Fruit fly (Drosophila melanogaster) whole organism, embryonic: ENCODE data around the gene ND-49L.

Experiments
- Ada2b ChIP-seq: fragments of 200-800 bp; sonication (Bioruptor generic); IDR thresholded peaks from 2 replicates; pipeline ENCODE4 v1.3.6; 2022; ENCODE audit warnings: missing biosample characterization, missing genetic modification characterization
- CG10366 ChIP-seq: fragments of 200-800 bp; sonication (Bioruptor generic); IDR thresholded peaks from 2 replicates; pipeline ENCODE4 v1.3.6; 2022; ENCODE audit warnings: missing biosample characterization, missing genetic modification characterization
- CG11456 ChIP-seq: fragments of 200-800 bp; sonication (Bioruptor generic); IDR thresholded peaks from 3 replicates; pipeline ENCODE4 v1.3.6; 2022; ENCODE audit warnings: missing biosample characterization, missing genetic modification characterization
- CG14710 ChIP-seq: fragments of 200-800 bp; sonication (Bioruptor generic); optimal IDR thresholded peaks from 3 replicates; lab custom pipeline; 2019; ENCODE audit warnings: missing biosample characterization, mild to moderate bottlenecking, missing genetic modification characterization, moderate library complexity
- CG15269 ChIP-seq: fragments of 200-800 bp; sonication (Bioruptor generic); optimal IDR thresholded peaks from 2 replicates; lab custom pipeline; 2018; ENCODE audit warnings: missing biosample characterization, mild to moderate bottlenecking, missing genetic modification characterization, moderate library complexity
- CG17829 ChIP-seq: fragments of 200-800 bp; optimal IDR thresholded peaks from 2 replicates; lab custom pipeline; 2019; ENCODE audit warnings: missing biosample characterization, mild to moderate bottlenecking, missing genetic modification characterization, moderate library complexity
- CG18599 ChIP-seq: fragments of 200-800 bp; sonication (Bioruptor generic); optimal IDR thresholded peaks from 3 replicates; lab custom pipeline; 2017; ENCODE audit warnings: missing biosample characterization, missing genetic modification characterization, mild to moderate bottlenecking, moderate library complexity, missing genetic modification reagents
- CG2678 ChIP-seq: fragments of 200-800 bp; sonication (Bioruptor generic); optimal IDR thresholded peaks from 3 replicates; lab custom pipeline; 2019; ENCODE audit warnings: missing biosample characterization, mild to moderate bottlenecking, missing genetic modification characterization, moderate library complexity
- CG31441 ChIP-seq: fragments of 200-800 bp; sonication (Bioruptor generic); IDR thresholded peaks from 2 replicates; pipeline ENCODE4 v1.3.6; 2022; ENCODE audit warnings: missing biosample characterization, missing genetic modification characterization
- CG32532 ChIP-seq: fragments of 200-800 bp; sonication (Bioruptor generic); IDR thresholded peaks from 2 replicates; pipeline ENCODE4 v1.3.6; 2022; ENCODE audit warnings: missing biosample characterization, missing genetic modification characterization
- CG33213 ChIP-seq: fragments of 200-800 bp; sonication (Bioruptor generic); optimal IDR thresholded peaks from 3 replicates; lab custom pipeline; 2016; ENCODE audit warnings: missing biosample characterization, missing genetic modification characterization
- CG34376 ChIP-seq: fragments of 200-800 bp; sonication (Bioruptor generic); optimal IDR thresholded peaks from 2 replicates; lab custom pipeline; 2018; ENCODE audit warnings: missing biosample characterization, mild to moderate bottlenecking, missing genetic modification characterization
- CG42726 ChIP-seq: fragments of 200-800 bp; sonication (Bioruptor generic); IDR thresholded peaks from 2 replicates; pipeline ENCODE4 v1.3.6; 2022; ENCODE audit warnings: missing biosample characterization, missing genetic modification characterization; ENCODE audit not compliant: partially characterized antibody
- CG4282 ChIP-seq: fragments of 200-800 bp; sonication (Bioruptor generic); optimal IDR thresholded peaks from 2 replicates; lab custom pipeline; 2016; ENCODE audit warnings: missing biosample characterization, missing genetic modification characterization
- CG43689 ChIP-seq: fragments of 200-800 bp; sonication (Bioruptor generic); IDR thresholded peaks from 2 replicates; pipeline ENCODE4 v1.3.6; 2022; ENCODE audit warnings: missing biosample characterization, missing genetic modification characterization
- CG9797 ChIP-seq: fragments of 200-800 bp; sonication (Bioruptor generic); optimal IDR thresholded peaks from 3 replicates; lab custom pipeline; 2018; ENCODE audit warnings: missing biosample characterization, mild to moderate bottlenecking, missing genetic modification characterization
- CG9817 ChIP-seq: fragments of 200-800 bp; sonication (Bioruptor generic); optimal IDR thresholded peaks from 2 replicates; lab custom pipeline; 2018; ENCODE audit warnings: missing biosample characterization, mild to moderate bottlenecking, missing genetic modification characterization, moderate library complexity
- Chrac-16 ChIP-seq: fragments of 200-800 bp; sonication (Bioruptor generic); optimal IDR thresholded peaks from 3 replicates; lab custom pipeline; 2016; ENCODE audit warnings: missing biosample characterization, missing genetic modification characterization
- HHEX ChIP-seq: fragments of 200-800 bp; sonication (Bioruptor generic); optimal IDR thresholded peaks from 3 replicates; lab custom pipeline; 2017; ENCODE audit warnings: missing biosample characterization, mild to moderate bottlenecking, missing genetic modification characterization, missing genetic modification reagents
- Hr39 ChIP-seq: fragments of >200 bp; optimal IDR thresholded peaks from 2 replicates; lab custom pipeline; 2017
- Mes4 ChIP-seq: fragments of 200-800 bp; sonication (Bioruptor generic); optimal IDR thresholded peaks from 2 replicates; lab custom pipeline; 2016; ENCODE audit warnings: missing biosample characterization, missing genetic modification characterization
- Myb ChIP-seq: fragments of 200-800 bp; sonication (Bioruptor generic); optimal IDR thresholded peaks from 2 replicates; lab custom pipeline; 2016; ENCODE audit warnings: missing biosample characterization, missing genetic modification characterization
- Ptx1 ChIP-seq: fragments of 200-800 bp; sonication (Bioruptor generic); IDR thresholded peaks from 2 replicates; pipeline ENCODE4 v1.3.6; 2022; ENCODE audit warnings: missing biosample characterization, missing genetic modification characterization
- Sox102F ChIP-seq: fragments of 200-800 bp; sonication (Bioruptor generic); optimal IDR thresholded peaks from 2 replicates; lab custom pipeline; 2018; ENCODE audit warnings: missing biosample characterization, mild to moderate bottlenecking, missing genetic modification characterization, moderate library complexity
- al ChIP-seq: fragments of 200-800 bp; sonication (Bioruptor generic); IDR thresholded peaks from 2 replicates; pipeline ENCODE4 v1.3.6; 2022; ENCODE audit warnings: missing biosample characterization, missing genetic modification characterization
- corto ChIP-seq: fragments of 200-800 bp; sonication (Bioruptor generic); optimal IDR thresholded peaks from 2 replicates; lab custom pipeline; 2016; ENCODE audit warnings: missing biosample characterization, mild to moderate bottlenecking, missing genetic modification characterization, moderate library complexity
- dysf ChIP-seq: fragments of 200-800 bp; sonication (Bioruptor generic); IDR thresholded peaks from 3 replicates; pipeline ENCODE4 v1.3.6; 2022; ENCODE audit warnings: missing biosample characterization, missing genetic modification characterization
- exex ChIP-seq: fragments of 200-800 bp; sonication (Bioruptor generic); optimal IDR thresholded peaks from 4 replicates; lab custom pipeline; 2018; ENCODE audit warnings: missing biosample characterization, mild to moderate bottlenecking, missing genetic modification characterization, moderate library complexity
- grau ChIP-seq: fragments of 200-800 bp; optimal IDR thresholded peaks from 3 replicates; lab custom pipeline; 2019; ENCODE audit warnings: missing biosample characterization, mild to moderate bottlenecking, missing genetic modification characterization, moderate library complexity
- ham ChIP-seq: fragments of 200-800 bp; sonication (Bioruptor generic); IDR thresholded peaks from 2 replicates; pipeline ENCODE4 v1.3.6; 2022; ENCODE audit warnings: missing biosample characterization, missing genetic modification characterization
- insv ChIP-seq, 2 experiments: fragments of 200-800 bp; sonication (Bioruptor generic); optimal IDR thresholded peaks; 3 replicates each; lab custom pipeline; 2016 to 2018; ENCODE audit warnings: missing biosample characterization in 2 of 2, missing genetic modification characterization in 2 of 2
- lbe ChIP-seq: fragments of 200-800 bp; sonication (Bioruptor generic); optimal IDR thresholded peaks from 2 replicates; lab custom pipeline; 2016; ENCODE audit warnings: missing biosample characterization, mild to moderate bottlenecking, missing genetic modification characterization
- lmd ChIP-seq: fragments of 200-800 bp; sonication (Bioruptor generic); IDR thresholded peaks from 2 replicates; pipeline ENCODE4 v1.3.6; 2022; ENCODE audit warnings: missing biosample characterization, missing genetic modification characterization
- nerfin-2 ChIP-seq: fragments of 200-800 bp; sonication (Bioruptor generic); IDR thresholded peaks from 2 replicates; pipeline ENCODE4 v1.3.6; 2022; ENCODE audit warnings: missing biosample characterization, missing genetic modification characterization; ENCODE audit not compliant: partially characterized antibody
- pan ChIP-seq, 4 experiments: fragments of >200 bp in 3 of 4; fragments of 200-800 bp in 1 of 4; sonication (Bioruptor generic) in 1 of 4; optimal IDR thresholded peaks in 3 of 4; IDR thresholded peaks in 1 of 4; 2 replicates each; pipeline versions ENCODE4 v1.3.6 to Lab custom; 2017 to 2022; ENCODE audit warnings: missing biosample characterization in 2 of 4, missing genetic modification characterization in 2 of 4, mixed read lengths in 1 of 4
- row ChIP-seq: fragments of 200-800 bp; sonication (Bioruptor generic); IDR thresholded peaks from 3 replicates; pipeline ENCODE4 v1.3.6; 2022; ENCODE audit warnings: missing biosample characterization, missing genetic modification characterization
- slbo ChIP-seq: fragments of 200-800 bp; sonication (Bioruptor generic); IDR thresholded peaks from 2 replicates; pipeline ENCODE4 v1.3.6; 2022; ENCODE audit warnings: missing biosample characterization, missing genetic modification characterization
- stc ChIP-seq: fragments of 200-800 bp; sonication (Bioruptor generic); IDR thresholded peaks from 2 replicates; pipeline ENCODE4 v1.3.6; 2022; ENCODE audit warnings: missing biosample characterization, missing genetic modification characterization
- sug ChIP-seq: fragments of 200-800 bp; optimal IDR thresholded peaks from 2 replicates; lab custom pipeline; 2019; ENCODE audit warnings: missing biosample characterization, mild to moderate bottlenecking, missing genetic modification characterization, moderate library complexity
- ttk ChIP-seq: fragments of 200-800 bp; sonication (Bioruptor generic); IDR thresholded peaks from 2 replicates; pipeline ENCODE4 v2.1.2; 2022; ENCODE audit warnings: missing biosample characterization, missing genetic modification characterization
- vnd ChIP-seq: fragments of 200-800 bp; sonication (Bioruptor generic); IDR thresholded peaks from 3 replicates; pipeline ENCODE4 v1.3.6; 2022; ENCODE audit warnings: missing biosample characterization, missing genetic modification characterization; ENCODE audit not compliant: partially characterized antibody
- zen2 ChIP-seq: fragments of 200-800 bp; sonication (Bioruptor generic); IDR thresholded peaks from 3 replicates; pipeline ENCODE4 v1.3.6; 2022; ENCODE audit warnings: missing biosample characterization, missing genetic modification characterization; ENCODE audit not compliant: partially characterized antibody

The ND-49L gene

dm6 chr3R:25346899-25347298 lies 11.2 kb upstream of the ND-49L start, which contains the start of gene tobi:
Gene tobi (minus strand): TSS chr3R:25346921.
- TF ChIP-seq sug (tag; lab: Kevin White, UChicago) (peak; percentile 89), vnd (GFP tag; lab: Robert Waterston, UW) (peak; percentile 19; the same call in 1 of the 3 replicates), exex (peak; percentile 72), nerfin-2 (GFP tag; lab: Robert Waterston, UW) (no peak), CG33213 (GFP tag; lab: Kevin White, UChicago) (no peak)

dm6 chr3R:25382681-25383080 lies 24.6 kb downstream of the ND-49L start, which contains the start of gene alrm:
Gene alrm (minus strand): TSS chr3R:25382781.
- TF ChIP-seq lbe (GFP tag; lab: Kevin White, UChicago) (no peak), CG42726 (GFP tag; lab: Robert Waterston, UW) (no peak), corto (GFP tag; lab: Kevin White, UChicago) (no peak), pan (optimal IDR thresholded peaks at IDR 0.05; lab: Kevin White, UChicago) (no peak), pan (GFP tag; optimal IDR thresholded peaks at IDR 0.05 in 1 of 2, IDR thresholded peaks at IDR 0.05 in 1 of 2) (peak in 1 of 2 experiments; percentile 2), HHEX (no peak)

dm6 chr3R:25383400-25383799 lies 25.3 kb downstream of the ND-49L start, which contains the start of gene CG31437:
Gene CG31437 (plus strand): TSS chr3R:25383700.
- TF ChIP-seq dysf (GFP tag; lab: Robert Waterston, UW) (no peak), CG18599 (GFP tag; lab: Kevin White, UChicago) (no peak), Myb (GFP tag; lab: Kevin White, UChicago) (no peak), Chrac-16 (no peak)

- TF ChIP-seq CG31441 (GFP tag; lab: Robert Waterston, UW) (no peak), insv (GFP tag; optimal IDR thresholded peaks at IDR 0.05; lab: Kevin White, UChicago) (no peak), CG2678 (tag; lab: Kevin White, UChicago) (no peak), lbe (GFP tag; lab: Kevin White, UChicago) (no peak), CG9797 (no peak), CG4282 (GFP tag; lab: Kevin White, UChicago) (no peak), CG15269 (tag; lab: Kevin White, UChicago) (no peak), Hr39 (lab: Kevin White, UChicago) (peak; percentile 49), CG11456 (0 out of 3 replicates have a peak, but pooled peaks have one; percentile 30)
Measured at dm6 chr3R:25384206-25384605, 26.1 kb downstream of the ND-49L start.

dm6 chr3R:25388522-25388921 lies 30.4 kb downstream of the ND-49L start:
- TF ChIP-seq CG34376 (GFP tag; lab: Kevin White, UChicago) (no peak), CG43689 (GFP tag; lab: Robert Waterston, UW) (no peak), Sox102F (peak; percentile 21), ham (GFP tag; lab: Robert Waterston, UW) (no peak), CG17829 (tag; lab: Kevin White, UChicago) (no peak), dysf (GFP tag; lab: Robert Waterston, UW) (0 out of 3 replicates have a peak, but pooled peaks have one; percentile 23), CG10366 (0 out of 2 replicates have a peak, but pooled peaks have one; percentile 25), CG15269 (tag; lab: Kevin White, UChicago) (peak; percentile 2), Ptx1 (0 out of 2 replicates have a peak, but pooled peaks have one; percentile 12), CG32532 (GFP tag; lab: Robert Waterston, UW) (0 out of 2 replicates have a peak, but pooled peaks have one; percentile 17), slbo (GFP tag; lab: Robert Waterston, UW) (0 out of 2 replicates have a peak, but pooled peaks have one; percentile 10), CG14710 (no peak), zen2 (GFP tag; lab: Robert Waterston, UW) (peak; percentile 33; the same call in 1 of the 3 replicates), stc (GFP tag; lab: Robert Waterston, UW) (no peak), CG9817 (no peak), ttk (GFP tag; lab: Robert Waterston, UW) (0 out of 2 replicates have a peak, but pooled peaks have one; percentile 12), grau (tag; lab: Kevin White, UChicago) (peak; percentile 69), Ada2b (GFP tag; lab: Robert Waterston, UW) (0 out of 2 replicates have a peak, but pooled peaks have one; percentile 24), row (GFP tag; lab: Robert Waterston, UW) (peak; percentile 47; the same call in 2 of the 3 replicates), lmd (GFP tag; lab: Robert Waterston, UW) (0 out of 2 replicates have a peak, but pooled peaks have one; percentile 14), Mes4 (GFP tag; lab: Kevin White, UChicago) (no peak), al (GFP tag; lab: Robert Waterston, UW) (peak; percentile 24; the same call in 1 of the 2 replicates)
